Worm (Caenorhabditis elegans): ENCODE data around the gene C02B4.3.

C02B4.3 gene

DNA sequence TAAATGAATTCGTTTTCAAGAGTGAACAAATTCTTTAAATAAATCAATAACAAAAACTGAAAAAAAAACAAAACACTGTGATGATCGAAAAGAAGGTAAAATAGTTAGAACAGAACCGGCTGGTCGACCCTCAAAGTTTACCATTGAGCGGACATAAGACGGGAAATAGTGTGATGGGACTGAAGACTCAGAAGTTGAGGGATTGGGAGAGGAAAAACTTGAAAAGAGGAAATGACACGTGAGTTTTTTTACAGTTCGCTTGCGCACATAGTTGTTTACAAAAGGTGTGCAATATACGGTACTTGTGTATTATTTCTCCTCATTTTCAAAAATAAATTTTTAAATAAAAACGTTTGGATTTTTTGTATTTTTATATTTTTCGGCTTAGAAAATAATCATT lies 16.7 kb downstream of the C02B4.3 start:
- no peak for TF ChIP-seq hmbx-1 (tag; optimal IDR thresholded peaks at IDR 0.05)
- no peak for TF ChIP-seq hmg-4 (GFP tag; optimal IDR thresholded peaks at IDR 0.05)

DNA sequence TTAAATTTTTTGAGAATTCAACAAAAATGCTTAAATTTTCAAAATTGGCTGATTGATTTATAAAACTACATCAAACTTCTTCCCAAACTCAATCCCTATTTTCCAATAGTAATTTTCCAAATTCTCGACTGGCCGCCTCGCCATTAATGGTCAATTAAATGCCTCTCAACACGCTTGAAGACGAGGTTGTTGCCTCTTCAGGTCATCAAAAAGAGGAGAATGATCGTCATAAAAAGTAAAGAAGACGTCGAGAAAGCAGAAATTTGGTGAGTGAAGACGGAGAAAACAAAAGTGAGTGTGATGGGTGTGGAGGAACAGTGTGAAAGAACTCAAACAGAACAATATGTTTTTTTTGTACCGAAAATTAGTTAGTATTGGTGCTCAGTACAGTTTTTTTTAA lies 18.7 kb downstream of the C02B4.3 start:
- TF ChIP-seq F13C5.2 (tag; optimal IDR thresholded peaks at IDR 0.05) (no peak), ceh-36 (tag; optimal IDR thresholded peaks at IDR 0.05) (no peak), sea-1 (GFP tag; conservative IDR thresholded peaks at IDR 0.05) (no peak), flt-1 (GFP tag; IDR thresholded peaks at IDR 0.05) (no peak), aly-1 (tag; optimal IDR thresholded peaks at IDR 0.05) (no peak), tra-4 (tag; optimal IDR thresholded peaks at IDR 0.05) (no peak), ama-1 (optimal IDR thresholded peaks at IDR 0.05) (no peak), ets-7 (tag; optimal IDR thresholded peaks at IDR 0.05) (no peak), tbx-11 (GFP tag; IDR thresholded peaks at IDR 0.05) (no peak), pes-1 (GFP tag; IDR thresholded peaks at IDR 0.05) (no peak)

DNA sequence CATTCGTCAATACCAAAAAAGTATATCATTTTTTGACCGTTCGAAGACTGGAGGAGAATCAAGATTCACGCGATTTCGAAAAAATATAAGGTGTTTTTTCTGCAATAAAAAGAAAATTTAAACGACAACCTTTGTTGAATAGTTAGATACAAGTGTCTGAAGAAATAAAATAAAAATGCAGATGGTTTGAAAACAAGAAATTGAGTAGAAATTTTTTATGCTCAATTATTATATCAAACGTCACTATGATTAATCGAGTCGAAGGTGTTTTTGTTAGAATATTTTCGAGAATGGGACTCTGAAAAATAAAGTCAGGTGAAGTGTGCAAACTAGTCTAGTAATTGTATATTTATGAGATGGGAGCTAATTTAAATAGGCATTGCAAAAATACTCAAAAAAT lies 19.2 kb downstream of the C02B4.3 start, which contains the start of gene R09A8.5:
Gene R09A8.5, minus strand, starts transcription at position 101 of the 400 bp plus-strand sequence.
- no peak for TF ChIP-seq tbx-37 (GFP tag; conservative IDR thresholded peaks at IDR 0.05)
- no peak for TF ChIP-seq tbx-11 (GFP tag; IDR thresholded peaks at IDR 0.05)

DNA sequence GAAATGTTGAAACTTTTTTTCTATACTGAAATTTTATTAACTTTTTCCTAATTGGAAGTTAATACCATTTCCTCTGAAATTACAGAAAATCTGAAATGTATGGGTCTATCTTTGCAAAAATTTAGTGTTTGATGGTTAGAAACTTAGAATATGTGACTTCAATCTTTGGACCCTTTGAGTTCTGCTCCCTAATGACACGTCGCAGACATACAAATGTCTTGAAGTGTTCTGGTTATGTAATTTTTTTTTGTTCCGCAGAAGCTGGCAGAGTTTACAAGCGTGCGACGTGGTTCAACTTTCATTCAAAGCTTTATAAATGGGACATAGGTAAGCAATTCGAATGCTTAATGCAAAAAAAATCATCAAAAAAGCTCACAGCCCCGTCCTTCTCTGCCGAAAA lies 21.7 kb downstream of the C02B4.3 start:
- no peak for TF ChIP-seq sea-1 (GFP tag; conservative IDR thresholded peaks at IDR 0.05)
- no peak for TF ChIP-seq hmbx-1 (tag; optimal IDR thresholded peaks at IDR 0.05)
- TF ChIP-seq tbx-37 (GFP tag; conservative IDR thresholded peaks at IDR 0.05): no peak
- no peak for TF ChIP-seq ceh-36 (tag; optimal IDR thresholded peaks at IDR 0.05)
- no peak for TF ChIP-seq ets-7 (tag; optimal IDR thresholded peaks at IDR 0.05)
- TF ChIP-seq ama-1 (optimal IDR thresholded peaks at IDR 0.05): no peak
- no peak for TF ChIP-seq flt-1 (GFP tag; IDR thresholded peaks at IDR 0.05)
- no peak for TF ChIP-seq F13C5.2 (tag; optimal IDR thresholded peaks at IDR 0.05)
- no peak for TF ChIP-seq tbx-11 (GFP tag; IDR thresholded peaks at IDR 0.05)
- TF ChIP-seq pes-1 (GFP tag; IDR thresholded peaks at IDR 0.05): no peak
- TF ChIP-seq tra-4 (tag; optimal IDR thresholded peaks at IDR 0.05): no peak
- TF ChIP-seq ceh-13 (GFP tag; optimal IDR thresholded peaks at IDR 0.05): no peak
- TF ChIP-seq aly-1 (tag; optimal IDR thresholded peaks at IDR 0.05): no peak
- TF ChIP-seq B0310.2 (tag; optimal IDR thresholded peaks at IDR 0.05): no peak
- no peak for TF ChIP-seq hmg-4 (GFP tag; optimal IDR thresholded peaks at IDR 0.05)
- no peak for TF ChIP-seq hnd-1 (tag; optimal IDR thresholded peaks at IDR 0.05)
- TF ChIP-seq scrt-1 (GFP tag; IDR thresholded peaks at IDR 0.05): no peak

DNA sequence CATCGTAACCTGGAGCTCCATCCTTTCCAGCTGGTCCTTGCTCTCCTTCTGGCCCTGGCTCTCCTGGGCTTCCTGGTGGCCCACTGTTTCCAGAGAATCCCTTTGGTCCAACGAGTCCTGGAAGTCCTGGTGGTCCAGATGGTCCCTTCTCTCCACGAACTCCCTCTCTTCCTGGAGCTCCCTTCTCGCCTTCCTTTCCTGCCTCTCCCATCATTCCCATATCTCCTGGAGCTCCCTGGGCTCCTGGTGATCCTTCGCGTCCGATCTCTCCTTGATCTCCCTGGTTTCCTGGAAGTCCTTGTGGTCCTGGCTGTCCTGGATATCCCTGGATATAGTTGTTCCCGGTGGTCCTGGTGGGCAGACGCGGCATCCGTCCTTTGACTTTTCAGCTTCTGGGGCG lies 23.4 kb downstream of the C02B4.3 start:
- TF ChIP-seq hmg-4 (GFP tag; optimal IDR thresholded peaks at IDR 0.05): no peak
- no peak for TF ChIP-seq aly-1 (tag; optimal IDR thresholded peaks at IDR 0.05)
- TF ChIP-seq flt-1 (GFP tag; IDR thresholded peaks at IDR 0.05): no peak
- TF ChIP-seq ets-7 (tag; optimal IDR thresholded peaks at IDR 0.05): no peak
- TF ChIP-seq hmbx-1 (tag; optimal IDR thresholded peaks at IDR 0.05): no peak
- no peak for TF ChIP-seq ceh-13 (GFP tag; optimal IDR thresholded peaks at IDR 0.05)
- TF ChIP-seq tbx-11 (GFP tag; IDR thresholded peaks at IDR 0.05): no peak
- no peak for TF ChIP-seq scrt-1 (GFP tag; IDR thresholded peaks at IDR 0.05)
- TF ChIP-seq ama-1 (optimal IDR thresholded peaks at IDR 0.05): no peak
- TF ChIP-seq pes-1 (GFP tag; IDR thresholded peaks at IDR 0.05): no peak
- TF ChIP-seq tra-4 (tag; optimal IDR thresholded peaks at IDR 0.05): no peak
- TF ChIP-seq tbx-37 (GFP tag; conservative IDR thresholded peaks at IDR 0.05): no peak
- no peak for TF ChIP-seq ceh-36 (tag; optimal IDR thresholded peaks at IDR 0.05)
- TF ChIP-seq B0310.2 (tag; optimal IDR thresholded peaks at IDR 0.05): no peak
- TF ChIP-seq F13C5.2 (tag; optimal IDR thresholded peaks at IDR 0.05): no peak
- no peak for TF ChIP-seq sea-1 (GFP tag; conservative IDR thresholded peaks at IDR 0.05)
- no peak for TF ChIP-seq hnd-1 (tag; optimal IDR thresholded peaks at IDR 0.05)

DNA sequence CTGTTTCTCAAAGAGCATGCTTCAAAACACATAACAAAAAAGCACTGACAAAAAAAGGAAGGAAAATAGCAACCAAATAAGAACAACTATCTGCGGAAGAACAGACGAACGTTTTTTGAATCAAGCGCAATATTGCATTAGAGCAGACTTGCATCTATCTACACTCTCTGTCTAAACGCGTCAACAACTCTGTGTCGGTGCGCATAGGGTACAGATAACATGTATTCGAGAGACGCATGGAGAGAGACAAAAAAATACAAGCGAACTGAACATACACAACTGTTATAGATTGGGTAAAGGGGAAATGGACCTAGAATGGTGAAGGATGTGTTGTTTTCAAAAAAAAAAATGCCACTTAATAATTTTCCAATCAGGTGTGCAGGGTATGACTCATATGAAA lies 24.6 kb downstream of the C02B4.3 start:
- no peak for TF ChIP-seq tbx-37 (GFP tag; conservative IDR thresholded peaks at IDR 0.05)
- no peak for TF ChIP-seq ceh-13 (GFP tag; optimal IDR thresholded peaks at IDR 0.05)
- TF ChIP-seq hmg-4 (GFP tag; optimal IDR thresholded peaks at IDR 0.05): no peak
- TF ChIP-seq F13C5.2 (tag; optimal IDR thresholded peaks at IDR 0.05): no peak
- TF ChIP-seq sea-1 (GFP tag; conservative IDR thresholded peaks at IDR 0.05): no peak
- no peak for TF ChIP-seq ceh-36 (tag; optimal IDR thresholded peaks at IDR 0.05)
- TF ChIP-seq tra-4 (tag; optimal IDR thresholded peaks at IDR 0.05): no peak
- no peak for TF ChIP-seq ama-1 (optimal IDR thresholded peaks at IDR 0.05)
- TF ChIP-seq ets-7 (tag; optimal IDR thresholded peaks at IDR 0.05): no peak
- TF ChIP-seq aly-1 (tag; optimal IDR thresholded peaks at IDR 0.05): no peak
- TF ChIP-seq flt-1 (GFP tag; IDR thresholded peaks at IDR 0.05): no peak
- no peak for TF ChIP-seq hnd-1 (tag; optimal IDR thresholded peaks at IDR 0.05)

DNA sequence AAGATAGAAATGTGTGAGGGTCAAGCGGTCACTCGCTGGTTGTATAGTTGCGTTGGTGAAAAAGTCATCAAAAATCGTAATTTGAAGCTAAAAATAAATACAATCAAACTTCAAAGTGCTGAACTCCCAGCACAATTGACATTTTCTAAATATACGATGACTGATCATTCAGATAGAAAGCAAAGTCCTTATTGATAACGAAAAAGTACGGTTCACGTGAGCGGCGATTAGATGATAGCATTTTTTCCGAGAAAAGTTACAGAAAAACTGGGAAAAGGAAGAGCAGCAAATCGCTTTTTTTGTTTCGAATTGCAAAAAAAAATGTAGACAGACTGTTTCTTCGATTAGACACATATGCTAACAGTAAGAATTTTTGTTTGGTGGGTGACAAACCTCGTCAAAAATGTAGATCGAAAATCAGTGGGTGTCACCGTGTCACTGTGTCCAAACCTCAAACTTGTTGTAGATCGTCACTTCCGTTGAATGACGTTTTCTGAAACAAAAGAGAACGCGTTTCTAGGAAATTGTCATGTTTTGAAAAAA lies 25.7 kb downstream of the C02B4.3 start, which contains the start of gene ivns-1:
Gene ivns-1, minus strand, starts transcription at position 493 of the 543 bp plus-strand sequence.
- TF ChIP-seq tbx-37 (GFP tag; conservative IDR thresholded peaks at IDR 0.05): no peak

DNA sequence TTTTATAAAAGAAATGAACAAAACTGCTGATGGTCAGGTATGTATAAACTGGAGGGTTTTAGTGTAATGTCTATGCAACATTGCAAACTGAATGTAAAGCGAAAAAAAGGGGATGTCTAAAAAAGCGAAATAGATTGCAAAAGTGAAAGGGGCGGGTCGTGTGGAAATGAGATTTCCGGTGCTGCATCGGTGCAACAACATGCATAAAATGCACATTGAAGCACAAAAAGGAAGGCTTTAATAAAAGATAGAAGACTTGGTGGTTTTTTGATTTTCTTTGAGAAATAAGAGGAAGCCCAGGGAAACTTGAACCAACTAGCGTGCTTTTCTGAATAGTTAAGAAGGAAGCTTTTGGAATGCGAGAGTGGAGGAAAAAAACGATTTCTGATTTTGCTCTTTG lies 27.0 kb downstream of the C02B4.3 start:
- TF ChIP-seq F13C5.2 (tag; optimal IDR thresholded peaks at IDR 0.05): no peak

DNA sequence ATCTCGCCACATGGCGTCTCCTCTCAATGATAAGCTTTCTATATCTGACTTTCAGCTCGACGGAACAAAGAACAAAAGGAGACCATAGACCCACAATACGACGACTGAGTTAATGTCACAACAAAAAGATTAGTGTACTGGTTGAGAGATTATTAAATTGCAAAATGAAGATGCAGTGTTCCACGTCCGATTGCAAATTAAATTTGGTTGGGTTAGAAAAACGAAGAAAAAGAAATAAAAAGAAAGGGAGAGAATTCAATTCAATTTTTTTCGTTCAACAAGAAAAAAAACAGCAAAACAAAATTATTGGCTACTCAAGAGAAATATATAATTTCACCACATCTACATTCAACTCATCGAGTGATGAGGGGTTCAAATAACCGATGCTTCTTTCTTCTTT lies 28.2 kb downstream of the C02B4.3 start:
- TF ChIP-seq tra-4 (tag; optimal IDR thresholded peaks at IDR 0.05) (no peak), sea-1 (GFP tag; conservative IDR thresholded peaks at IDR 0.05) (no peak), B0310.2 (tag; optimal IDR thresholded peaks at IDR 0.05) (no peak), F13C5.2 (tag; optimal IDR thresholded peaks at IDR 0.05) (no peak), hmbx-1 (tag; optimal IDR thresholded peaks at IDR 0.05) (no peak), ceh-13 (GFP tag; optimal IDR thresholded peaks at IDR 0.05) (no peak), hnd-1 (tag; optimal IDR thresholded peaks at IDR 0.05) (no peak), ets-7 (tag; optimal IDR thresholded peaks at IDR 0.05) (no peak)

All from whole organism, early embryonic.